Worm (Caenorhabditis elegans) whole organism, L2 larva: ENCODE data around the gene D2062.1.

Experiments used
- aly-2 ChIP-seq: fragments of 150-350 bp; optimal IDR thresholded peaks from 2 replicates; lab custom pipeline; 2014; ENCODE audit warnings: missing biosample characterization, missing genetic modification characterization
- dmd-4 ChIP-seq: sonication (generic microtip); optimal IDR thresholded peaks from 2 replicates; lab custom pipeline; 2017; ENCODE audit warnings: missing biosample characterization, missing genetic modification characterization
- lin-39 ChIP-seq: fragments of 150-350 bp; optimal IDR thresholded peaks from 2 replicates; lab custom pipeline; 2014; ENCODE audit warnings: missing biosample characterization, missing genetic modification reagents, missing genetic modification characterization
- nhr-11 ChIP-seq: fragments of 150-350 bp; optimal IDR thresholded peaks from 2 replicates; lab custom pipeline; 2014; ENCODE audit warnings: missing biosample characterization, missing genetic modification characterization
- skn-1 ChIP-seq: sonication (generic microtip); optimal IDR thresholded peaks from 2 replicates; lab custom pipeline; 2017; ENCODE audit warnings: missing biosample characterization, missing genetic modification characterization
- sma-9 ChIP-seq, 2 experiments: fragments of 150-350 bp in 1 of 2; sonication (generic microtip) in 1 of 2; optimal IDR thresholded peaks; 2 replicates each; lab custom pipeline; 2014 to 2016; ENCODE audit warnings: missing genetic modification characterization in 2 of 2, mild to moderate bottlenecking in 1 of 2, missing biosample characterization in 1 of 2, missing compliant biosample characterization in 1 of 2, missing genetic modification reagents in 1 of 2, moderate library complexity in 1 of 2
- unc-62 ChIP-seq: fragments of 150-350 bp; optimal IDR thresholded peaks from 2 replicates; lab custom pipeline; 2014; ENCODE audit warnings: missing biosample characterization, missing genetic modification reagents, missing genetic modification characterization
- zag-1 ChIP-seq: fragments of 150-350 bp; optimal IDR thresholded peaks from 2 replicates; lab custom pipeline; 2014; ENCODE audit warnings: missing biosample characterization, missing genetic modification characterization

DNA sequence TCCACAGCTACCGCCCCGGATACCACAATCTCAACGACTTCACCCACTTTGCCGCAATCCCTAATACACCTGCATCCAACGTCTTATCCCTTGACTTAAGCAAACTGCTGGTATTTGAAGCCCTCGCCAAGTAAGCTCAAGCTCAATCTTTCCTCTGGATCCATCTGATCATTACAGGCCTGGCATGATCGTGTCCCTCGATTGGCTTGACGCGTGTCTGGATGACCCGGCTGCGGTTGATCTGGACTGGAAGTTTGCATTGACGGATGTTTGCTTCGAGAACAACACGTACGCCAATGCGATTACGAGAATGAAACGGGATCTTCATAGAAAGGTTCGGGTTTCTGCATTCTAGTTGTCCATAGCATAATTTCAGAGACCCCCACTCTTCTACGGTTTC lies 30.3 kb upstream of the D2062.1 start:
- TF ChIP-seq aly-2 (tag; lab: Kevin White, UChicago) (no peak), zag-1 (no peak), lin-39 (tag; lab: Kevin White, UChicago) (no peak), skn-1 (tag; lab: Kevin White, UChicago) (no peak), dmd-4 (tag; lab: Kevin White, UChicago) (no peak), sma-9 (GFP tag; optimal IDR thresholded peaks at IDR 0.05; lab: Kevin White, UChicago) (no peak), sma-9 (tag; optimal IDR thresholded peaks at IDR 0.05; lab: Kevin White, UChicago) (no peak), unc-62 (no peak), nhr-11 (tag; lab: Kevin White, UChicago) (no peak)
